Worm (Caenorhabditis elegans) whole organism, L4 larva: Measurements from ENCODE around the gene phf-31.

Source experiments
- R02D3.7 ChIP-seq: fragments of 150-350 bp; sonication (generic microtip); optimal IDR thresholded peaks from 3 replicates; lab custom pipeline; 2014; ENCODE audit warnings: missing biosample characterization, missing genetic modification characterization
- aly-2 ChIP-seq: sonication (generic microtip); optimal IDR thresholded peaks from 2 replicates; lab custom pipeline; 2018; ENCODE audit warnings: missing biosample characterization, missing genetic modification characterization
- ama-1 ChIP-seq: fragments of 150-350 bp; optimal IDR thresholded peaks from 2 replicates; lab custom pipeline; 2014; ENCODE audit warnings: inconsistent platforms, mixed read lengths
- egl-27 ChIP-seq: sonication (generic microtip); optimal IDR thresholded peaks from 3 replicates; lab custom pipeline; 2017; ENCODE audit warnings: missing biosample characterization, missing genetic modification reagents, missing genetic modification characterization
- nhr-10 ChIP-seq: fragments of 150-350 bp; optimal IDR thresholded peaks from 2 replicates; lab custom pipeline; 2014; ENCODE audit warnings: missing biosample characterization, missing genetic modification characterization
- nhr-237 ChIP-seq: sonication (generic microtip); optimal IDR thresholded peaks from 2 replicates; lab custom pipeline; 2017; ENCODE audit warnings: missing biosample characterization, missing genetic modification characterization
- nhr-77 ChIP-seq: fragments of 150-350 bp; optimal IDR thresholded peaks from 2 replicates; lab custom pipeline; 2014; ENCODE audit warnings: missing biosample characterization, missing genetic modification characterization
- spr-1 ChIP-seq: sonication (generic microtip); optimal IDR thresholded peaks from 2 replicates; lab custom pipeline; 2016; ENCODE audit warnings: mild to moderate bottlenecking, missing genetic modification characterization, missing compliant biosample characterization
- zip-11 ChIP-seq: fragments of 200-800 bp; sonication (Bioruptor generic); IDR thresholded peaks from 2 replicates; pipeline ENCODE4 v1.3.6; 2022; ENCODE audit warnings: missing genetic modification characterization, missing compliant biosample characterization

DNA sequence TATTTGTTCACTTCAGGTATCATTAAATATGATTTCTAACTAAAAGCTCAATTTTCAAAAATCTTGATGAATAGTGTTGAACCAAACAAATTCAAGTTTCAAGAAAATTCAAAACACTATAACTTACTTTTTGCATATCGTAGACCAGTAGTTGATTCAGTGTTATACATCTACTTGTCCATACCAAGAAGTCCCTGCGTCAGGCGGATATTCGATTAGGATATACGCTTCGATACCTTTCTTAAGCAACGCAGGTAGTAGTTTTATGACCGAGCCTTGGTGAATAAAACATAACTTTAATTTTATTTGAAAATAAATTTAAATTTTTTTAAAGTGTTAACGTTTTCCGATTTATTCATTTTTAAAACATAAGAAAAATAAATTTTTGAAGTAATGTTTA is 6.4 kb upstream of the phf-31 start:
- TF ChIP-seq zip-11 (no peak), egl-27 (tag; lab: Kevin White, UChicago) (no peak), spr-1 (no peak), aly-2 (tag; lab: Kevin White, UChicago) (no peak), R02D3.7 (tag; lab: Kevin White, UChicago) (no peak), nhr-237 (tag; lab: Kevin White, UChicago) (no peak), ama-1 (lab: Kevin White, UChicago) (no peak), nhr-77 (tag; lab: Kevin White, UChicago) (no peak), nhr-10 (no peak)
